Worm (Caenorhabditis elegans) whole organism, L1 larva: Measurements from ENCODE around the gene srsx-29.

Source experiments
- elt-3 ChIP-seq, 6 experiments: fragments of 150-350 bp in 1 of 6; sonication (generic microtip); optimal IDR thresholded peaks; 2 replicates each; lab custom pipeline; 2017 to 2018; ENCODE audit warnings: missing biosample characterization in 6 of 6, missing genetic modification characterization in 6 of 6, inconsistent platforms in 1 of 6
- jun-1 ChIP-seq: fragments of 150-350 bp; optimal IDR thresholded peaks from 2 replicates; lab custom pipeline; 2014; ENCODE audit warnings: missing biosample characterization, missing genetic modification reagents, missing genetic modification characterization
- nhr-11 ChIP-seq: fragments of 150-350 bp; optimal IDR thresholded peaks from 2 replicates; lab custom pipeline; 2014; ENCODE audit warnings: missing biosample characterization, missing genetic modification characterization
- nhr-77 ChIP-seq: fragments of 150-350 bp; optimal IDR thresholded peaks from 2 replicates; lab custom pipeline; 2014; ENCODE audit warnings: missing biosample characterization, missing genetic modification characterization
- tbx-2 ChIP-seq: sonication (generic microtip); optimal IDR thresholded peaks from 2 replicates; lab custom pipeline; 2016; ENCODE audit warnings: missing genetic modification characterization, missing compliant biosample characterization
- unc-130 ChIP-seq: fragments of 150-350 bp; optimal IDR thresholded peaks from 2 replicates; lab custom pipeline; 2017; ENCODE audit warnings: missing biosample characterization, missing genetic modification characterization, inconsistent platforms

DNA sequence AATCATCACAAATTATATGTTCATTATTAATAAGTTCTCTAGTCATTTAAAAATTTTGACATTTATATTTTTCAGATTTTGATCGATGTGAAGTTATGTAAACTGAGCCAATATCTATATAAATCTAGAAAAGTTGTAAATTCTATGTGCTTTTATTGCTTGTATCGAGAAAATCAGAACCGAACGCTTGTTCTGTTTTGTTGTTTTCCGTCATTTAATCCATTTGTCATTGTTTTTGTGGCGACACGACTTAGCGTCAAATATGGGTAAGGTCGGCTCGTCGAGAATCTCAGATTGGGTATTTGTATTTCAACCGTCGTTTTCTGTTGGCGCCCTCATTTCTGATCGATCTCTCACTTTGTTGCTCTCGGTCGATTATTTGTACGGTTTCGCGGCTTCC lies 40.5 kb upstream of the srsx-29 start, which contains the start of gene cht-5:
- TF ChIP-seq jun-1 (tag; lab: Kevin White, UChicago), result no peak
- TF ChIP-seq elt-3 (tag; optimal IDR thresholded peaks at IDR 0.05; lab: Kevin White, UChicago), result no peak
- no peak for TF ChIP-seq unc-130 (tag; lab: Kevin White, UChicago)
- no peak for TF ChIP-seq nhr-77 (tag; lab: Kevin White, UChicago)
- TF ChIP-seq tbx-2 (tag; lab: Kevin White, UChicago), result no peak
- TF ChIP-seq nhr-11, result no peak
